Fruit fly (Drosophila melanogaster) whole organism, embryonic: ENCODE results near the gene CG44158.

Experiments
- ATbp ChIP-seq: fragments of 200-800 bp; sonication (Bioruptor generic); optimal IDR thresholded peaks from 2 replicates; lab custom pipeline; 2017; ENCODE audit warnings: missing biosample characterization, mild to moderate bottlenecking, missing genetic modification characterization, missing genetic modification reagents
- Ada2b ChIP-seq: fragments of 200-800 bp; sonication (Bioruptor generic); IDR thresholded peaks from 2 replicates; pipeline ENCODE4 v1.3.6; 2022; ENCODE audit warnings: missing biosample characterization, missing genetic modification characterization
- Aef1 ChIP-seq: fragments of 200-800 bp; sonication (Bioruptor generic); IDR thresholded peaks from 3 replicates; pipeline ENCODE4 v1.3.6; 2022; ENCODE audit warnings: missing biosample characterization, missing genetic modification characterization
- Atf3 ChIP-seq: fragments of 200-800 bp; sonication (Bioruptor generic); optimal IDR thresholded peaks from 3 replicates; lab custom pipeline; 2016; ENCODE audit warnings: missing biosample characterization, missing genetic modification characterization
- CG11456 ChIP-seq: fragments of 200-800 bp; sonication (Bioruptor generic); IDR thresholded peaks from 3 replicates; pipeline ENCODE4 v1.3.6; 2022; ENCODE audit warnings: missing biosample characterization, missing genetic modification characterization
- CG13624 ChIP-seq: fragments of 200-800 bp; sonication (Bioruptor generic); optimal IDR thresholded peaks from 2 replicates; lab custom pipeline; 2016; ENCODE audit warnings: missing biosample characterization, missing genetic modification characterization
- CG14860 ChIP-seq: fragments of 200-800 bp; sonication (Bioruptor generic); IDR thresholded peaks from 3 replicates; pipeline ENCODE4 v1.3.6; 2022; ENCODE audit warnings: missing biosample characterization, missing genetic modification characterization; ENCODE audit not compliant: partially characterized antibody
- CG15514 ChIP-seq: fragments of 200-800 bp; sonication (Bioruptor generic); optimal IDR thresholded peaks from 3 replicates; lab custom pipeline; 2017; ENCODE audit warnings: missing biosample characterization, missing genetic modification characterization, mild to moderate bottlenecking, moderate library complexity, missing genetic modification reagents
- CG1792 ChIP-seq: fragments of 200-800 bp; sonication (Bioruptor generic); optimal IDR thresholded peaks from 2 replicates; lab custom pipeline; 2016; ENCODE audit warnings: missing biosample characterization, missing genetic modification characterization
- CG30020 ChIP-seq: fragments of 200-800 bp; optimal IDR thresholded peaks from 2 replicates; lab custom pipeline; 2019; ENCODE audit warnings: missing biosample characterization, mild to moderate bottlenecking, missing genetic modification characterization, moderate library complexity
- CG32767 ChIP-seq: fragments of 200-800 bp; sonication (Bioruptor generic); IDR thresholded peaks from 2 replicates; pipeline ENCODE4 v1.3.6; 2022; ENCODE audit warnings: missing biosample characterization, missing genetic modification characterization
- CG3281 ChIP-seq: fragments of 200-800 bp; sonication (Bioruptor generic); optimal IDR thresholded peaks from 3 replicates; lab custom pipeline; 2017; ENCODE audit warnings: missing biosample characterization, mild to moderate bottlenecking, missing genetic modification characterization
- CG5953 ChIP-seq: fragments of 200-800 bp; sonication (Bioruptor generic); IDR thresholded peaks from 2 replicates; pipeline ENCODE4 v1.3.6; 2022; ENCODE audit warnings: missing biosample characterization, missing genetic modification characterization
- CG6175 ChIP-seq: fragments of 200-800 bp; sonication (Bioruptor generic); IDR thresholded peaks from 3 replicates; pipeline ENCODE4 v1.3.6; 2022; ENCODE audit warnings: missing biosample characterization, missing genetic modification characterization
- CG7839 ChIP-seq: fragments of 200-800 bp; sonication (Bioruptor generic); optimal IDR thresholded peaks from 3 replicates; lab custom pipeline; 2018; ENCODE audit warnings: missing biosample characterization, mild to moderate bottlenecking, missing genetic modification characterization, moderate library complexity
- CG7928 ChIP-seq: fragments of 200-800 bp; sonication (Bioruptor generic); optimal IDR thresholded peaks from 2 replicates; lab custom pipeline; 2017; ENCODE audit warnings: missing biosample characterization, mild to moderate bottlenecking, missing genetic modification characterization
- CG8388 ChIP-seq: fragments of 200-800 bp; sonication (Bioruptor generic); optimal IDR thresholded peaks from 2 replicates; lab custom pipeline; 2019; ENCODE audit warnings: missing biosample characterization, mild to moderate bottlenecking, missing genetic modification characterization, moderate library complexity
- CrebB ChIP-seq: fragments of 200-800 bp; sonication (Bioruptor generic); optimal IDR thresholded peaks from 3 replicates; lab custom pipeline; 2018; ENCODE audit warnings: missing biosample characterization, mild to moderate bottlenecking, missing genetic modification characterization
- D19A ChIP-seq: fragments of 200-800 bp; optimal IDR thresholded peaks from 3 replicates; lab custom pipeline; 2019; ENCODE audit warnings: missing biosample characterization, mild to moderate bottlenecking, missing genetic modification characterization, moderate library complexity
- Elba2 ChIP-seq: fragments of 200-800 bp; sonication (Bioruptor generic); optimal IDR thresholded peaks from 3 replicates; lab custom pipeline; 2016; ENCODE audit warnings: missing biosample characterization, missing genetic modification characterization
- Ets65A ChIP-seq: fragments of 200-800 bp; sonication (Bioruptor generic); peaks from one replicate; lab custom pipeline; 2016; ENCODE audit warnings: missing biosample characterization, missing genetic modification characterization
- HLH4C ChIP-seq: fragments of 200-800 bp; sonication (Bioruptor generic); IDR thresholded peaks from 3 replicates; pipeline ENCODE4 v1.3.6; 2022; ENCODE audit warnings: missing biosample characterization, missing genetic modification characterization; ENCODE audit not compliant: partially characterized antibody
- HLH54F ChIP-seq: fragments of 200-800 bp; sonication (Bioruptor generic); optimal IDR thresholded peaks from 3 replicates; lab custom pipeline; 2016; ENCODE audit warnings: missing biosample characterization, missing genetic modification characterization
- Hr51 ChIP-seq, 2 experiments: fragments of 200-800 bp; sonication (Bioruptor generic); optimal IDR thresholded peaks; 2 replicates in 1 of 2; 3 replicates in 1 of 2; lab custom pipeline; 2016 to 2018; ENCODE audit warnings: missing biosample characterization in 2 of 2, missing genetic modification characterization in 2 of 2, mild to moderate bottlenecking in 1 of 2, moderate library complexity in 1 of 2
- Hsf ChIP-seq: fragments of 200-800 bp; sonication (Bioruptor generic); optimal IDR thresholded peaks from 3 replicates; lab custom pipeline; 2016; ENCODE audit warnings: missing biosample characterization, missing genetic modification characterization
- Jarid2 ChIP-seq: fragments of 200-800 bp; sonication (Bioruptor generic); optimal IDR thresholded peaks from 3 replicates; lab custom pipeline; 2017; ENCODE audit warnings: mild to moderate bottlenecking, missing biosample characterization, missing genetic modification reagents, missing genetic modification characterization
- NC2β ChIP-seq: fragments of 200-800 bp; sonication (Bioruptor generic); optimal IDR thresholded peaks from 2 replicates; lab custom pipeline; 2016; ENCODE audit warnings: missing biosample characterization, missing genetic modification characterization
- Nf-YB ChIP-seq: fragments of 200-800 bp; sonication (Bioruptor generic); optimal IDR thresholded peaks from 3 replicates; lab custom pipeline; 2019; ENCODE audit warnings: missing biosample characterization, mild to moderate bottlenecking, missing genetic modification characterization, moderate library complexity
- NfI ChIP-seq: fragments of 200-800 bp; sonication (Bioruptor generic); optimal IDR thresholded peaks from 3 replicates; lab custom pipeline; 2018; ENCODE audit warnings: missing biosample characterization, mild to moderate bottlenecking, missing genetic modification characterization, moderate library complexity
- Ssrp ChIP-seq: fragments of 200-800 bp; sonication (Bioruptor generic); optimal IDR thresholded peaks from 2 replicates; lab custom pipeline; 2018; ENCODE audit warnings: missing biosample characterization, mild to moderate bottlenecking, missing genetic modification characterization, moderate library complexity
- Tbp ChIP-seq: fragments of >200 bp; optimal IDR thresholded peaks from 2 replicates; lab custom pipeline; 2018; ENCODE audit warnings: missing biosample characterization, missing genetic modification characterization
- Vsx1 ChIP-seq: fragments of 200-800 bp; sonication (Bioruptor generic); optimal IDR thresholded peaks from 2 replicates; lab custom pipeline; 2017; ENCODE audit warnings: missing biosample characterization, mild to moderate bottlenecking, missing genetic modification characterization, missing genetic modification reagents
- ara ChIP-seq: fragments of 200-800 bp; sonication (Bioruptor generic); IDR thresholded peaks from 2 replicates; pipeline ENCODE4 v1.3.6; 2022; ENCODE audit warnings: missing biosample characterization, missing genetic modification characterization
- chm ChIP-seq: fragments of 200-800 bp; sonication (Bioruptor generic); IDR thresholded peaks from 2 replicates; pipeline ENCODE4 v1.3.6; 2022; ENCODE audit warnings: missing biosample characterization, missing genetic modification characterization
- dysf ChIP-seq: fragments of 200-800 bp; sonication (Bioruptor generic); IDR thresholded peaks from 3 replicates; pipeline ENCODE4 v1.3.6; 2022; ENCODE audit warnings: missing biosample characterization, missing genetic modification characterization
- ewg ChIP-seq: fragments of 200-800 bp; sonication (Bioruptor generic); optimal IDR thresholded peaks from 3 replicates; lab custom pipeline; 2017; ENCODE audit warnings: mild to moderate bottlenecking, missing biosample characterization, missing genetic modification reagents, missing genetic modification characterization
- gcm2 ChIP-seq: fragments of 200-800 bp; sonication (Bioruptor generic); optimal IDR thresholded peaks from 2 replicates; lab custom pipeline; 2016; ENCODE audit warnings: missing biosample characterization, missing genetic modification characterization
- gt ChIP-seq: fragments of 200-800 bp; sonication (Bioruptor generic); IDR thresholded peaks from 2 replicates; pipeline ENCODE4 v1.3.6; 2022; ENCODE audit warnings: missing biosample characterization, missing genetic modification characterization
- her ChIP-seq: fragments of 200-800 bp; sonication (Bioruptor generic); optimal IDR thresholded peaks from 2 replicates; lab custom pipeline; 2016; ENCODE audit warnings: missing biosample characterization, missing genetic modification characterization
- ind ChIP-seq: fragments of 200-800 bp; sonication (Bioruptor generic); optimal IDR thresholded peaks from 3 replicates; lab custom pipeline; 2016; ENCODE audit warnings: missing biosample characterization, missing genetic modification characterization
- nau ChIP-seq: fragments of 200-800 bp; sonication (Bioruptor generic); optimal IDR thresholded peaks from 3 replicates; lab custom pipeline; 2017; ENCODE audit warnings: missing biosample characterization, mild to moderate bottlenecking, missing genetic modification characterization, missing genetic modification reagents
- oc ChIP-seq: fragments of 200-800 bp; sonication (Bioruptor generic); optimal IDR thresholded peaks from 2 replicates; lab custom pipeline; 2018; ENCODE audit warnings: missing biosample characterization, mild to moderate bottlenecking, missing genetic modification characterization, moderate library complexity
- pho ChIP-seq: fragments of 200-800 bp; sonication (Bioruptor generic); optimal IDR thresholded peaks from 2 replicates; lab custom pipeline; 2016; ENCODE audit warnings: missing biosample characterization, missing genetic modification characterization
- pros ChIP-seq: fragments of 200-800 bp; sonication (Bioruptor generic); optimal IDR thresholded peaks from 3 replicates; lab custom pipeline; 2019; ENCODE audit warnings: missing biosample characterization, mild to moderate bottlenecking, missing genetic modification characterization, moderate library complexity
- sens ChIP-seq: fragments of 200-800 bp; sonication (Bioruptor generic); peaks from one replicate; lab custom pipeline; 2016; ENCODE audit warnings: missing biosample characterization, missing genetic modification characterization
- seq ChIP-seq: fragments of 200-800 bp; sonication (Bioruptor generic); IDR thresholded peaks from 2 replicates; pipeline ENCODE4 v1.3.6; 2022; ENCODE audit warnings: missing biosample characterization, missing genetic modification characterization
- sim ChIP-seq: fragments of 200-800 bp; sonication (Bioruptor generic); IDR thresholded peaks from 2 replicates; pipeline ENCODE4 v1.3.6; 2022; ENCODE audit warnings: missing biosample characterization, missing genetic modification characterization
- tgo ChIP-seq: fragments of 200-800 bp; sonication (Bioruptor generic); IDR thresholded peaks from 3 replicates; pipeline ENCODE4 v1.3.6; 2022; ENCODE audit warnings: missing biosample characterization, missing genetic modification characterization
- tll ChIP-seq, 2 experiments: fragments of 200-800 bp in 1 of 2; fragments of >200 bp in 1 of 2; sonication (Bioruptor generic) in 1 of 2; optimal IDR thresholded peaks; 2 replicates each; lab custom pipeline; 2017 to 2019; ENCODE audit warnings: missing biosample characterization in 2 of 2, missing genetic modification characterization in 2 of 2, mild to moderate bottlenecking in 1 of 2, moderate library complexity in 1 of 2
- wdn ChIP-seq: fragments of 200-800 bp; sonication (Bioruptor generic); IDR thresholded peaks from 2 replicates; pipeline ENCODE4 v1.3.6; 2022; ENCODE audit warnings: missing biosample characterization, missing genetic modification characterization
- yki ChIP-seq: fragments of >200 bp; optimal IDR thresholded peaks from 3 replicates; lab custom pipeline; 2018

Gene CG44158

DNA sequence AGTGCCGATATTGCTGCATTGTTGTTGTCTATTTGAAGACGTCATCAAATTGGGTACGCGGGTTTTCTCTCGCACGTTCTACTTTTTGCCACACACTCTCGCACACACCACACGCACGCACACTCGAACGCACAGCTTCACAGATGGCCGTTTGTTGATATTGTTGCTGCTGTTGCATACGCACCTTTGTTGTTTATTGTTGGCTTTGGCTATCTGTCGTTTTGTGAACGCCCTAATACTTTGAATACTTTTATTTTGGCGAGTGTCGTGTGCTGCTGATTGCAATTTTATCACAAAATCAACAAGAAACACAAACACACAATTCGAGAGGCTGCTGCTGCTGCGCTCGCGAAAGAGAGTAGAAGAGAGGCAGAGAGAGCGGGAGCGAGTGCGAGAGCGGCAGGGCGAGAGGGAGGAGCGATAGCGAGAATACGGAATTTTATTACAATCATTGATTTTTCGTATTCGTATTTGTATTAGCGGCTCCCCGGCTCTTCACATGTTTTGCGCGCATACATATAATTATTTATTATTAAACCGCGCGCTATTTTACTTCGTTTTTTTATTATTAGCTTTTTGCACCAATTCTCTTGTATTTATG is 10.0 kb upstream of the CG44158 start:
- TF ChIP-seq Jarid2: no peak
- no peak for TF ChIP-seq Atf3 (GFP tag; lab: Kevin White, UChicago)
- TF ChIP-seq her (GFP tag; lab: Kevin White, UChicago): peak; percentile 18
- TF ChIP-seq CG11456 (GFP tag; lab: Robert Waterston, UW): no peak
- no peak for TF ChIP-seq Ssrp
- TF ChIP-seq CrebB (tag; lab: Kevin White, UChicago): peak; percentile 77
- TF ChIP-seq ara: no peak
- peak; percentile 72 for TF ChIP-seq nau (GFP tag; lab: Kevin White, UChicago)
- TF ChIP-seq gcm2 (GFP tag; lab: Kevin White, UChicago): no peak
- TF ChIP-seq yki (lab: Kevin White, UChicago): peak; percentile 98
- TF ChIP-seq gt: no peak
- TF ChIP-seq CG1792 (GFP tag; lab: Kevin White, UChicago): peak; percentile 76
- no peak for TF ChIP-seq tgo
- no peak for TF ChIP-seq CG5953 (GFP tag; lab: Robert Waterston, UW)
- TF ChIP-seq ewg: peak; percentile 50
- TF ChIP-seq CG30020: no peak
- TF ChIP-seq Ets65A (GFP tag; lab: Kevin White, UChicago): no peak
- TF ChIP-seq CG14860 (GFP tag; lab: Robert Waterston, UW): no peak
- peak; percentile 19 for TF ChIP-seq CG3281
- no peak for TF ChIP-seq HLH4C
- TF ChIP-seq D19A: peak; percentile 20
- TF ChIP-seq pho (GFP tag; lab: Kevin White, UChicago): peak; percentile 37
- TF ChIP-seq sim (GFP tag; lab: Robert Waterston, UW): no peak
- TF ChIP-seq sens (GFP tag; lab: Kevin White, UChicago): peak; percentile 90
- TF ChIP-seq CG7839: no peak
- peak; percentile 36 for TF ChIP-seq Vsx1
- no peak for TF ChIP-seq chm
- no peak for TF ChIP-seq Aef1
- TF ChIP-seq CG8388: no peak
- no peak for TF ChIP-seq CG7928
- peak; percentile 25 for TF ChIP-seq CG15514 (GFP tag; lab: Kevin White, UChicago)
- peak; percentile 36 for TF ChIP-seq Elba2 (GFP tag; lab: Kevin White, UChicago)
- peak; percentile 9 for TF ChIP-seq Hsf
- TF ChIP-seq ind (GFP tag; lab: Kevin White, UChicago): no peak
- TF ChIP-seq CG32767 (GFP tag; lab: Robert Waterston, UW): no peak
- peak; percentile 81 for TF ChIP-seq ATbp (GFP tag; lab: Kevin White, UChicago)
- TF ChIP-seq NfI (GFP tag; lab: Kevin White, UChicago): peak; percentile 28
- TF ChIP-seq Hr51 (GFP tag; optimal IDR thresholded peaks at IDR 0.05; lab: Kevin White, UChicago): peak in 1 of 2 experiments; percentile 1
- TF ChIP-seq CG6175 (GFP tag; lab: Robert Waterston, UW): no peak
- peak; percentile 32 for TF ChIP-seq HLH54F (GFP tag; lab: Kevin White, UChicago)
- TF ChIP-seq dysf (GFP tag; lab: Robert Waterston, UW): no peak
- TF ChIP-seq tll (GFP tag; optimal IDR thresholded peaks at IDR 0.05; lab: Kevin White, UChicago): peak in 1 of 2 experiments; percentile 70
- TF ChIP-seq NC2β (GFP tag; lab: Kevin White, UChicago): peak; percentile 20
- no peak for TF ChIP-seq pros (GFP tag; lab: Kevin White, UChicago)
- no peak for TF ChIP-seq Tbp (GFP tag; lab: Kevin White, UChicago)
- TF ChIP-seq seq (GFP tag; lab: Robert Waterston, UW): no peak
- TF ChIP-seq wdn (GFP tag; lab: Robert Waterston, UW): no peak
- TF ChIP-seq oc (tag; lab: Kevin White, UChicago): no peak
- TF ChIP-seq CG13624 (GFP tag; lab: Kevin White, UChicago): peak; percentile 41
- TF ChIP-seq Ada2b (GFP tag; lab: Robert Waterston, UW): no peak
- TF ChIP-seq Nf-YB: no peak
